Worm (Caenorhabditis elegans): ENCODE results near the gene tag-343.

tag-343 gene

ce11 chrX:16679117-16679590, 4.6 kb upstream of the tag-343 start, which contains the start of gene F22H10.2:
F22H10.2 (plus strand) TSS chrX:16679540.
- TF ChIP-seq him-1 (tag; optimal IDR thresholded peaks at IDR 0.05) (no peak), dao-5 (tag; optimal IDR thresholded peaks at IDR 0.05) (no peak), W03F9.2 (tag; optimal IDR thresholded peaks at IDR 0.05) (no peak)

DNA sequence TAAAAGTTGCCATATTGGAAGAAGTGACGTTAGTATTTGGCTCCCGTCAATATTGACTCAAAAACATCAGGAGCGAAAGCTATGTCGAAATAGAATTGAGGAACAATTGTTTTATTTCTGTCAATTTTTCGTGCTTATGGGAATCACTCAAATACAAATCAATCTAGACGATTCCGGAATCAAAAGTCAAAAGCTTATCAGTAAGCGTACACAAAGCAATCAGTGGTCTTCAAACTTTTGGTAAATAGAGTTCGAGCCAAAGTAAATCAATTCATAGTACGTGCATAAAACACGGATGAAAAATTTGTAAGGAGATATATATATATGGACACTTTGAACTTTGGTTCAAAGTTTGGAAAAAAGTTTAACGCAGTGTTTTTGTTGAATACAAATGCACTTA, 3.6 kb upstream of the tag-343 start:
- TF ChIP-seq dao-5 (tag; optimal IDR thresholded peaks at IDR 0.05) (no peak), W03F9.2 (tag; optimal IDR thresholded peaks at IDR 0.05) (no peak), him-1 (tag; optimal IDR thresholded peaks at IDR 0.05) (no peak)

ce11 chrX:16677672-16678071, 3.1 kb upstream of the tag-343 start, which contains the start of gene F22H10.3:
F22H10.3 (minus strand) TSS chrX:16677707.
- TF ChIP-seq W03F9.2 (tag; optimal IDR thresholded peaks at IDR 0.05): no peak
- no peak for TF ChIP-seq dao-5 (tag; optimal IDR thresholded peaks at IDR 0.05)
- TF ChIP-seq him-1 (tag; optimal IDR thresholded peaks at IDR 0.05): no peak

- TF ChIP-seq him-1 (tag; optimal IDR thresholded peaks at IDR 0.05): no peak
These were observed 1.2 kb upstream of the tag-343 start for ce11 chrX:16675712-16676111.

DNA sequence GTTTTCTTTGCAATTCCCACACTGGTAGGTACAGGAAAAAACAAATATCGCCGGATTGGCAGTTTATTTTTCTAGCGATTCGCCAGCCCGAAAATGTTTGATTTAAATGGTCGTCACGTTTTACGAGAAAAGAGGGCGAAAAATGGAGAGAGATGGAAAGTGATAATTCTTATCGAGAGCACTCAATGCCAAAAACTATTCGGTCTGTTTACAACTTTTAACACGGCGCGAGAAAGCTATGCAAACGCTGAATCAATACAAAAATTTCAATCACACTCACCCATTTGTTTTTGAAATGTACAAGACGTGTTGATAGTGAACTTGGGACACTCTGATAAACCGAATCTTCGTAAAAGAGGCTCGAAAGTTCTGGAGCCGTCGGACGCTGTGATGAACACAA, 1.9 kb downstream of the tag-343 start:
- TF ChIP-seq dao-5 (tag; optimal IDR thresholded peaks at IDR 0.05) (no peak), him-1 (tag; optimal IDR thresholded peaks at IDR 0.05) (no peak), W03F9.2 (tag; optimal IDR thresholded peaks at IDR 0.05) (no peak)

DNA sequence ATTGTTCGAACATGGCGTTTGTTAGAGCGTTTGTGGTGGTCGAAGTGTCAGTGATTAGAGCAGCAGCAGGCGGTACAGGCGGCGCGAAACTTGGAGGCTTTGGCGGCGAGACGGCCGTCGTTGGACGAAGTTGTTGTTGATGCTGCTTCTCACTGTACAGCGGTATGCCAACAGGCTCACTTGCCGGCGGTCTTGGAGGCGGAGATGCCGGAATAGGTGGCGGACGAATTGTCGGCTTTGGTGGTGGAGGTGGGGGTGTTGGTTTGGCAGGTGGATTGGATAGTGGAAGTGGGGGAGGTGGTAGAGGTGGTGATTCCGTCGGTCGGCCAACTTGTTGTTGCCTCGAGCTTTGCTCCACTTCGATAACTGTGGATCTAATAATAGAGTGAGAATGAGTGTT, 3.3 kb downstream of the tag-343 start:
- TF ChIP-seq dao-5 (tag; optimal IDR thresholded peaks at IDR 0.05): no peak
- no peak for TF ChIP-seq him-1 (tag; optimal IDR thresholded peaks at IDR 0.05)
- TF ChIP-seq W03F9.2 (tag; optimal IDR thresholded peaks at IDR 0.05): no peak

- TF ChIP-seq him-1 (tag; optimal IDR thresholded peaks at IDR 0.05): no peak
- TF ChIP-seq W03F9.2 (tag; optimal IDR thresholded peaks at IDR 0.05): no peak
- TF ChIP-seq dao-5 (tag; optimal IDR thresholded peaks at IDR 0.05): no peak
These were observed 5.4 kb downstream of the tag-343 start for ce11 chrX:16669106-16669505.

ce11 chrX:16667515-16667914, 7.0 kb downstream of the tag-343 start:
- TF ChIP-seq W03F9.2 (tag; optimal IDR thresholded peaks at IDR 0.05) (no peak), him-1 (tag; optimal IDR thresholded peaks at IDR 0.05) (no peak)

- TF ChIP-seq W03F9.2 (tag; optimal IDR thresholded peaks at IDR 0.05) (no peak), dao-5 (tag; optimal IDR thresholded peaks at IDR 0.05) (no peak), him-1 (tag; optimal IDR thresholded peaks at IDR 0.05) (no peak)
These were observed 11.8 kb downstream of the tag-343 start, which contains the start of gene F43B10.1 for ce11 chrX:16662723-16663122. F43B10.1 (minus strand) TSS chrX:16662823.

DNA sequence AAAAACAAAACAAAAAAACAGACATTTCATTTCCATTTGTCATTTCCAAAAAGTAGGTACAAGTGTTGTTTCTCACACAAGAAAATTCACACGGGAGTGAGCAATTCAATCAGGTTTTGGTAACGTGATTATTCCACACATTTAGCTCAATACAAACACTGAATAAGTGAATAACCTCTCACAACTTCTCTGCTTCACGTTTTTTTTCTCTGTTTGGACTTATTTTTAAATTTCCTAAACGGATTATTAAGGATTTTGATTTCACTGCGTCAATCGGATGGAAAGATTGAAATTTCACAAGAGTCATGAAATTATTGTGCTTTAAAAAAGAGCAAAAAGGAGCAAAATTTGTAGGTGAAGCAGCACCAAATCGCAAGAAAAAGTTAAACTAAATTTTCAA, 14.3 kb downstream of the tag-343 start:
- no peak for TF ChIP-seq him-1 (tag; optimal IDR thresholded peaks at IDR 0.05)
- TF ChIP-seq dao-5 (tag; optimal IDR thresholded peaks at IDR 0.05): no peak
- TF ChIP-seq W03F9.2 (tag; optimal IDR thresholded peaks at IDR 0.05): no peak

- TF ChIP-seq him-1 (tag; optimal IDR thresholded peaks at IDR 0.05): no peak
These were observed 16.2 kb downstream of the tag-343 start for ce11 chrX:16658309-16658708.

ce11 chrX:16655283-16655682, 19.2 kb downstream of the tag-343 start:
- TF ChIP-seq W03F9.2 (tag; optimal IDR thresholded peaks at IDR 0.05): no peak
- TF ChIP-seq dao-5 (tag; optimal IDR thresholded peaks at IDR 0.05): no peak

- no peak for TF ChIP-seq him-1 (tag; optimal IDR thresholded peaks at IDR 0.05)
These were observed 23.9 kb downstream of the tag-343 start for ce11 chrX:16650600-16650999.

DNA sequence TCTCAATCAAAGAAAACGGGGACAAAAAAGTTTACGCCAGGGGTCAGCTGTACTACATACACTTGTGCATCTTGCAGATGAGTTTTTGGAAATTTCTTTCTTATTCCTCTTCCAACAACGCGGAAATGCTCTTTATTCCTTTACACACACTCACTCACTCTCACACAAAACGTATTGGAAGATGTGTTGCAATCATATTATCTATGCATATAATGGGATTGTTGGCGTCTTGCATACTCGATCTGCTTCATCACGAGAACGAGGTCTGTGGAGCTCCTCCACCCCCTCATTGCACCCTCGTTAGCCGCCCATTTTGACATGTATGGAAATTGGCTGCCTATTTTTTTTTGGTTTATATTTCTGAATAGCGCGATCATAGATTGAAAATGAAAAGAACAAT, 25.8 kb downstream of the tag-343 start:
- TF ChIP-seq W03F9.2 (tag; optimal IDR thresholded peaks at IDR 0.05): no peak
- TF ChIP-seq him-1 (tag; optimal IDR thresholded peaks at IDR 0.05): no peak
- TF ChIP-seq dao-5 (tag; optimal IDR thresholded peaks at IDR 0.05): no peak

- no peak for TF ChIP-seq dao-5 (tag; optimal IDR thresholded peaks at IDR 0.05)
- TF ChIP-seq him-1 (tag; optimal IDR thresholded peaks at IDR 0.05): no peak
- no peak for TF ChIP-seq W03F9.2 (tag; optimal IDR thresholded peaks at IDR 0.05)
These were observed 27.3 kb downstream of the tag-343 start for ce11 chrX:16647222-16647621.

- no peak for TF ChIP-seq him-1 (tag; optimal IDR thresholded peaks at IDR 0.05)
- no peak for TF ChIP-seq dao-5 (tag; optimal IDR thresholded peaks at IDR 0.05)
- no peak for TF ChIP-seq W03F9.2 (tag; optimal IDR thresholded peaks at IDR 0.05)
These were observed 29.6 kb downstream of the tag-343 start for ce11 chrX:16644889-16645288.

All from whole organism, L4/young adult.